Fruit fly (Drosophila melanogaster) whole organism, embryonic: ENCODE measurements around the gene Gr93a.
A peak's percentile ranks its signal among the peaks of the same experiment; 100 is the strongest.

Experiments used
- CG14441 ChIP-seq: fragments of 200-800 bp; sonication (Bioruptor generic); IDR thresholded peaks from 2 replicates; pipeline ENCODE4 v1.3.6; 2022; ENCODE audit warnings: missing biosample characterization, missing genetic modification characterization
- CG17385 ChIP-seq: fragments of 200-800 bp; sonication (Bioruptor generic); optimal IDR thresholded peaks from 3 replicates; lab custom pipeline; 2018; ENCODE audit warnings: missing biosample characterization, mild to moderate bottlenecking, missing genetic modification characterization
- CG18476 ChIP-seq: fragments of 200-800 bp; sonication (Bioruptor generic); optimal IDR thresholded peaks from 2 replicates; lab custom pipeline; 2016; ENCODE audit warnings: missing biosample characterization, mild to moderate bottlenecking, missing genetic modification characterization
- CG3281 ChIP-seq: fragments of 200-800 bp; sonication (Bioruptor generic); optimal IDR thresholded peaks from 3 replicates; lab custom pipeline; 2017; ENCODE audit warnings: missing biosample characterization, mild to moderate bottlenecking, missing genetic modification characterization
- CG6854 ChIP-seq: fragments of 200-800 bp; sonication (Bioruptor generic); optimal IDR thresholded peaks from 3 replicates; lab custom pipeline; 2017; ENCODE audit warnings: missing biosample characterization, mild to moderate bottlenecking, missing genetic modification characterization
- Neu2 ChIP-seq: fragments of 200-800 bp; sonication (Bioruptor generic); optimal IDR thresholded peaks from 3 replicates; lab custom pipeline; 2016; ENCODE audit warnings: missing biosample characterization, missing genetic modification characterization, borderline replicate concordance
- Oli ChIP-seq: fragments of 200-800 bp; sonication (Bioruptor generic); optimal IDR thresholded peaks from 2 replicates; lab custom pipeline; 2018; ENCODE audit warnings: missing biosample characterization, mild to moderate bottlenecking, missing genetic modification characterization, moderate library complexity
- Tbp ChIP-seq: fragments of >200 bp; optimal IDR thresholded peaks from 2 replicates; lab custom pipeline; 2018; ENCODE audit warnings: missing biosample characterization, missing genetic modification characterization
- bigmax ChIP-seq: fragments of 200-800 bp; sonication (Bioruptor generic); optimal IDR thresholded peaks from 2 replicates; lab custom pipeline; 2018; ENCODE audit warnings: missing biosample characterization, mild to moderate bottlenecking, missing genetic modification characterization
- danr ChIP-seq: fragments of 200-800 bp; sonication (Bioruptor generic); IDR thresholded peaks from 2 replicates; pipeline ENCODE4 v1.3.6; 2022; ENCODE audit warnings: missing biosample characterization, missing genetic modification characterization
- pum ChIP-seq: fragments of 200-800 bp; sonication (Bioruptor generic); optimal IDR thresholded peaks from 2 replicates; lab custom pipeline; 2016; ENCODE audit warnings: missing biosample characterization, missing genetic modification characterization

dm6 chr3R:21863817-21864384 is 31.6 kb downstream of the Gr93a start:
- TF ChIP-seq CG17385 (GFP tag; lab: Kevin White, UChicago) (no peak), CG18476 (GFP tag; lab: Kevin White, UChicago) (no peak), Tbp (GFP tag; lab: Kevin White, UChicago) (no peak), CG3281 (GFP tag; lab: Kevin White, UChicago) (no peak), bigmax (no peak), Oli (peak; percentile 13), pum (GFP tag; lab: Kevin White, UChicago) (no peak), CG6854 (GFP tag; lab: Kevin White, UChicago) (no peak), CG14441 (GFP tag; lab: Robert Waterston, UW) (peak; percentile 14; the same call in 1 of the 2 replicates), Neu2 (GFP tag; lab: Kevin White, UChicago) (no peak), danr (no peak)
